Worm (Caenorhabditis elegans): ENCODE data around the gene T07E3.4.

Gene T07E3.4

ce11 chrIII:6931896-6932295, 34.1 kb downstream of the T07E3.4 start, which contains the start of gene byn-1 (continued):
- TF ChIP-seq madf-6 (GFP tag; IDR thresholded peaks at IDR 0.05) (peak; percentile 56), F52B5.7 (tag; optimal IDR thresholded peaks at IDR 0.05) (no peak), K12H6.12 (tag; optimal IDR thresholded peaks at IDR 0.05) (no peak), nhr-90 (tag; optimal IDR thresholded peaks at IDR 0.05) (no peak), dpff-1 (tag; optimal IDR thresholded peaks at IDR 0.05) (peak; percentile 25), lin-35 (GFP tag; optimal IDR thresholded peaks at IDR 0.05) (no peak), lag-1 (GFP tag; IDR thresholded peaks at IDR 0.05) (no peak), ceh-79 (tag; optimal IDR thresholded peaks at IDR 0.05) (no peak), lin-40 (tag; optimal IDR thresholded peaks at IDR 0.05) (no peak), ceh-100 (GFP tag; IDR thresholded peaks at IDR 0.05) (no peak), him-1 (tag; optimal IDR thresholded peaks at IDR 0.05) (no peak), madf-8 (GFP tag; conservative IDR thresholded peaks at IDR 0.05) (no peak), D2030.7 (GFP tag; IDR thresholded peaks at IDR 0.05) (no peak), ztf-22 (GFP tag; optimal IDR thresholded peaks at IDR 0.05) (no peak), egl-44 (GFP tag; IDR thresholded peaks at IDR 0.05) (no peak), nfyb-1 (GFP tag; IDR thresholded peaks at IDR 0.05) (no peak), lin-54 (GFP tag; optimal IDR thresholded peaks at IDR 0.05) (peak; percentile 24), rec-8 (tag; optimal IDR thresholded peaks at IDR 0.05) (no peak), ceh-40 (GFP tag; IDR thresholded peaks at IDR 0.05) (no peak), F49E8.2 (tag; optimal IDR thresholded peaks at IDR 0.05; ENCODE audit: insufficient read depth) (peak; percentile 12), pha-4 (tag; optimal IDR thresholded peaks at IDR 0.05) (no peak)

- TF ChIP-seq Y95B8A.8 (GFP tag; IDR thresholded peaks at IDR 0.05): no peak
- no peak for TF ChIP-seq B0035.1 (tag; optimal IDR thresholded peaks at IDR 0.05)
- TF ChIP-seq madf-3 (GFP tag; IDR thresholded peaks at IDR 0.05): no peak
- no peak for TF ChIP-seq nhr-179 (tag; optimal IDR thresholded peaks at IDR 0.05)
These were observed 37.6 kb downstream of the T07E3.4 start, which contains the start of the genes F57B9.8 and coq-2 for ce11 chrIII:6935269-6936017. F57B9.8 (minus strand) TSS chrIII:6935319. coq-2 (plus strand) TSS chrIII:6935967.

- no peak for TF ChIP-seq ztf-26 (tag; optimal IDR thresholded peaks at IDR 0.05)
- TF ChIP-seq aptf-3 (GFP tag; IDR thresholded peaks at IDR 0.05): no peak
- TF ChIP-seq rcor-1 (GFP tag; IDR thresholded peaks at IDR 0.05): no peak
- TF ChIP-seq cebp-1 (GFP tag; IDR thresholded peaks at IDR 0.05): no peak
- TF ChIP-seq cebp-1 (tag; optimal IDR thresholded peaks at IDR 0.05): peak; percentile 78
- TF ChIP-seq aptf-2 (GFP tag; conservative IDR thresholded peaks at IDR 0.05): no peak
These were observed 41.7 kb downstream of the T07E3.4 start, which contains the start of gene F57B9.3 for ce11 chrIII:6939523-6939922. F57B9.3 (plus strand) TSS chrIII:6939823.

- TF ChIP-seq K11D2.4 (GFP tag; IDR thresholded peaks at IDR 0.05) (no peak), zfh-2 (GFP tag; conservative IDR thresholded peaks at IDR 0.05) (peak; percentile 76), dox-1 (GFP tag; IDR thresholded peaks at IDR 0.05) (no peak)
These were observed 47.5 kb downstream of the T07E3.4 start for ce11 chrIII:6945319-6945718.
